Worm (Caenorhabditis elegans) whole organism, midembryonic: Measurements from ENCODE around the gene fipr-4.

Experiments
- T22C8.4 ChIP-seq: fragments of 200-800 bp; sonication (Bioruptor generic); IDR thresholded peaks from 2 replicates; pipeline ENCODE4 v1.3.6; 2022; ENCODE audit warnings: missing genetic modification characterization, missing compliant biosample characterization
- cog-1 ChIP-seq: sonication (generic microtip); optimal IDR thresholded peaks from 2 replicates; lab custom pipeline; 2016; ENCODE audit warnings: missing genetic modification characterization, missing compliant biosample characterization
- flt-1 ChIP-seq: fragments of 200-800 bp; sonication (Bioruptor generic); IDR thresholded peaks from 2 replicates; pipeline ENCODE4 v1.3.6; 2022; ENCODE audit warnings: missing genetic modification characterization, missing compliant biosample characterization
- klf-2 ChIP-seq: fragments of 200-800 bp; sonication (Bioruptor generic); conservative IDR thresholded peaks from 2 replicates; pipeline ENCODE4 v1.3.6; 2022; ENCODE audit warnings: missing genetic modification reagents, missing genetic modification characterization, missing compliant biosample characterization
- med-1 ChIP-seq: sonication (generic microtip); optimal IDR thresholded peaks from 2 replicates; lab custom pipeline; 2017; ENCODE audit warnings: missing genetic modification characterization, mild to moderate bottlenecking, missing compliant biosample characterization, antibody characterized with exemption, missing genetic modification reagents; ENCODE audit not compliant: insufficient read depth
- ref-1 ChIP-seq: fragments of 200-800 bp; sonication (Bioruptor generic); conservative IDR thresholded peaks from 2 replicates; pipeline ENCODE4 v1.3.6; 2022; ENCODE audit warnings: missing genetic modification reagents, missing genetic modification characterization, missing compliant biosample characterization
- tab-1 ChIP-seq: fragments of 200-800 bp; sonication (Bioruptor generic); IDR thresholded peaks from 2 replicates; pipeline ENCODE4 v1.3.6; 2022; ENCODE audit warnings: missing genetic modification characterization, missing compliant biosample characterization
- ztf-23 ChIP-seq: fragments of 200-800 bp; sonication (Bioruptor generic); IDR thresholded peaks from 2 replicates; pipeline ENCODE4 v1.3.6; 2022; ENCODE audit warnings: missing genetic modification reagents, missing genetic modification characterization, missing compliant biosample characterization
- ztf-29 ChIP-seq: fragments of 200-800 bp; sonication (Bioruptor generic); IDR thresholded peaks from 2 replicates; pipeline ENCODE4 v1.3.6; 2022; ENCODE audit warnings: missing genetic modification reagents, missing genetic modification characterization, missing compliant biosample characterization

The fipr-4 gene

ce11 chrV:10190081-10190556 lies 38.1 kb downstream of the fipr-4 start, which contains the start of gene ZK856.5:
Gene ZK856.5, minus strand, starts transcription at chrV:10190131.
- TF ChIP-seq ztf-29 (GFP tag; lab: Robert Waterston, UW) = no peak
- no peak for TF ChIP-seq ref-1
- TF ChIP-seq klf-2 (GFP tag; lab: Robert Waterston, UW) = no peak
- TF ChIP-seq flt-1 (GFP tag; lab: Robert Waterston, UW) = no peak
- TF ChIP-seq tab-1 (GFP tag; lab: Robert Waterston, UW) = no peak
- TF ChIP-seq cog-1 (tag; lab: Kevin White, UChicago) = no peak
- no peak for TF ChIP-seq T22C8.4 (GFP tag; lab: Robert Waterston, UW)
- TF ChIP-seq med-1 (GFP tag; lab: Kevin White, UChicago) = no peak
- TF ChIP-seq ztf-23 (GFP tag; lab: Robert Waterston, UW) = no peak

ce11 chrV:10185719-10186118 lies 42.5 kb downstream of the fipr-4 start, which contains the start of gene ZK856.18:
Gene ZK856.18, minus strand, starts transcription at chrV:10186007.
- no peak for TF ChIP-seq ztf-29 (GFP tag; lab: Robert Waterston, UW)
- no peak for TF ChIP-seq tab-1 (GFP tag; lab: Robert Waterston, UW)
- TF ChIP-seq med-1 (GFP tag; lab: Kevin White, UChicago) = no peak
- no peak for TF ChIP-seq ref-1
- no peak for TF ChIP-seq cog-1 (tag; lab: Kevin White, UChicago)
- TF ChIP-seq klf-2 (GFP tag; lab: Robert Waterston, UW) = no peak
- no peak for TF ChIP-seq flt-1 (GFP tag; lab: Robert Waterston, UW)
- TF ChIP-seq ztf-23 (GFP tag; lab: Robert Waterston, UW) = no peak
- TF ChIP-seq T22C8.4 (GFP tag; lab: Robert Waterston, UW) = no peak

ce11 chrV:10183810-10184209 lies 44.5 kb downstream of the fipr-4 start:
- no peak for TF ChIP-seq klf-2 (GFP tag; lab: Robert Waterston, UW)
- no peak for TF ChIP-seq ztf-23 (GFP tag; lab: Robert Waterston, UW)
- no peak for TF ChIP-seq cog-1 (tag; lab: Kevin White, UChicago)
- TF ChIP-seq med-1 (GFP tag; lab: Kevin White, UChicago) = no peak
- no peak for TF ChIP-seq ztf-29 (GFP tag; lab: Robert Waterston, UW)
- TF ChIP-seq ref-1 = no peak
- no peak for TF ChIP-seq tab-1 (GFP tag; lab: Robert Waterston, UW)
- no peak for TF ChIP-seq T22C8.4 (GFP tag; lab: Robert Waterston, UW)
- no peak for TF ChIP-seq flt-1 (GFP tag; lab: Robert Waterston, UW)

- TF ChIP-seq tab-1 (GFP tag; lab: Robert Waterston, UW) = no peak
- no peak for TF ChIP-seq ztf-23 (GFP tag; lab: Robert Waterston, UW)
- no peak for TF ChIP-seq klf-2 (GFP tag; lab: Robert Waterston, UW)
- TF ChIP-seq cog-1 (tag; lab: Kevin White, UChicago) = no peak
- no peak for TF ChIP-seq med-1 (GFP tag; lab: Kevin White, UChicago)
- TF ChIP-seq ztf-29 (GFP tag; lab: Robert Waterston, UW) = no peak
Measured at ce11 chrV:10182984-10183383, 45.3 kb downstream of the fipr-4 start, which contains the start of gene ZK856.4. Gene ZK856.4, plus strand, starts transcription at chrV:10183284.

ce11 chrV:10179235-10179634 lies 49.0 kb downstream of the fipr-4 start, which contains the start of gene cul-5:
Gene cul-5, plus strand, starts transcription at chrV:10179535.
- no peak for TF ChIP-seq med-1 (GFP tag; lab: Kevin White, UChicago)
- TF ChIP-seq cog-1 (tag; lab: Kevin White, UChicago) = no peak
- no peak for TF ChIP-seq ref-1
- no peak for TF ChIP-seq ztf-29 (GFP tag; lab: Robert Waterston, UW)
- no peak for TF ChIP-seq T22C8.4 (GFP tag; lab: Robert Waterston, UW)
- no peak for TF ChIP-seq flt-1 (GFP tag; lab: Robert Waterston, UW)
- no peak for TF ChIP-seq klf-2 (GFP tag; lab: Robert Waterston, UW)
- TF ChIP-seq tab-1 (GFP tag; lab: Robert Waterston, UW) = no peak
- TF ChIP-seq ztf-23 (GFP tag; lab: Robert Waterston, UW) = no peak

- TF ChIP-seq ref-1 (no peak), ztf-23 (GFP tag; lab: Robert Waterston, UW) (no peak), cog-1 (tag; lab: Kevin White, UChicago) (peak; percentile 46), med-1 (GFP tag; lab: Kevin White, UChicago) (no peak), klf-2 (GFP tag; lab: Robert Waterston, UW) (no peak), tab-1 (GFP tag; lab: Robert Waterston, UW) (no peak), T22C8.4 (GFP tag; lab: Robert Waterston, UW) (no peak)
Measured at ce11 chrV:10178166-10178565, 50.1 kb downstream of the fipr-4 start.
